Worm (Caenorhabditis elegans) whole organism, L1 larva: ENCODE measurements around the gene C36C5.4.

Experiments
- F16B12.6 ChIP-seq: fragments of 150-350 bp; optimal IDR thresholded peaks from 2 replicates; lab custom pipeline; 2014; ENCODE audit warnings: missing biosample characterization, missing genetic modification characterization
- ets-5 ChIP-seq: fragments of 200-800 bp; sonication (Bioruptor generic); IDR thresholded peaks from 2 replicates; pipeline ENCODE4 v1.3.6; 2022; ENCODE audit warnings: missing genetic modification characterization, missing compliant biosample characterization
- fkh-10 ChIP-seq: sonication (generic microtip); optimal IDR thresholded peaks from 2 replicates; lab custom pipeline; 2017; ENCODE audit warnings: missing biosample characterization, missing genetic modification reagents, missing genetic modification characterization
- hlh-17 ChIP-seq: fragments of 200-800 bp; sonication (Bioruptor generic); optimal IDR thresholded peaks from 2 replicates; lab custom pipeline; 2018; ENCODE audit warnings: missing genetic modification characterization, mild to moderate bottlenecking, missing compliant biosample characterization, moderate library complexity, borderline replicate concordance
- nhr-90 ChIP-seq: sonication (generic microtip); optimal IDR thresholded peaks from 2 replicates; lab custom pipeline; 2016; ENCODE audit warnings: mild to moderate bottlenecking, missing genetic modification characterization, missing compliant biosample characterization; ENCODE audit not compliant: poor library complexity
- unc-62 ChIP-seq: fragments of 150-350 bp; optimal IDR thresholded peaks from 2 replicates; lab custom pipeline; 2014; ENCODE audit warnings: missing biosample characterization, missing genetic modification reagents, missing genetic modification characterization
- ztf-11 ChIP-seq, 2 experiments: sonication (generic microtip); optimal IDR thresholded peaks; 2 replicates each; lab custom pipeline; 2016 to 2017; ENCODE audit warnings: missing genetic modification characterization in 2 of 2, missing biosample characterization in 1 of 2, missing compliant biosample characterization in 1 of 2

- TF ChIP-seq ets-5 (GFP tag; lab: Robert Waterston, UW) (no peak), F16B12.6 (tag; lab: Kevin White, UChicago) (no peak), nhr-90 (tag; lab: Kevin White, UChicago) (no peak), hlh-17 (GFP tag; lab: Kevin White, UChicago) (no peak), fkh-10 (GFP tag; lab: Kevin White, UChicago) (no peak), unc-62 (GFP tag; lab: Kevin White, UChicago) (no peak), ztf-11 (tag; optimal IDR thresholded peaks at IDR 0.05; lab: Kevin White, UChicago) (no peak)
Observed at ce11 chrV:3133293-3133755, 33.0 kb upstream of the C36C5.4 start, which contains the start of gene F02C9.2.
